Fruit fly (Drosophila melanogaster) whole organism, embryonic: ENCODE measurements around the gene ZnT86D.
A peak's percentile ranks its signal among the peaks of the same experiment; 100 is the strongest.

Experiments
- CG12744 ChIP-seq: fragments of 200-800 bp; sonication (Bioruptor generic); optimal IDR thresholded peaks from 2 replicates; lab custom pipeline; 2016; ENCODE audit warnings: missing biosample characterization, missing genetic modification characterization
- MESR4 ChIP-seq: fragments of 200-800 bp; sonication (Bioruptor generic); optimal IDR thresholded peaks from 2 replicates; lab custom pipeline; 2018; ENCODE audit warnings: missing biosample characterization, mild to moderate bottlenecking, missing genetic modification characterization, moderate library complexity
- NK7.1 ChIP-seq: fragments of 200-800 bp; sonication (Bioruptor generic); optimal IDR thresholded peaks from 3 replicates; lab custom pipeline; 2016; ENCODE audit warnings: missing biosample characterization, missing genetic modification characterization
- Poxn ChIP-seq: fragments of 200-800 bp; sonication (Bioruptor generic); IDR thresholded peaks from 2 replicates; pipeline ENCODE4 v1.3.6; 2022; ENCODE audit warnings: missing biosample characterization, missing genetic modification characterization
- corto ChIP-seq: fragments of 200-800 bp; sonication (Bioruptor generic); optimal IDR thresholded peaks from 2 replicates; lab custom pipeline; 2016; ENCODE audit warnings: missing biosample characterization, mild to moderate bottlenecking, missing genetic modification characterization, moderate library complexity
- crol ChIP-seq: fragments of 200-800 bp; sonication (Bioruptor generic); IDR thresholded peaks from 2 replicates; pipeline ENCODE4 v1.3.6; 2022; ENCODE audit warnings: missing biosample characterization, missing genetic modification characterization
- lola ChIP-seq, 3 experiments: fragments of >200 bp in 2 of 3; fragments of 200-800 bp in 1 of 3; sonication (Bioruptor generic) in 1 of 3; optimal IDR thresholded peaks; 2 replicates each; lab custom pipeline; 2017 to 2019; ENCODE audit warnings: missing biosample characterization in 3 of 3, missing genetic modification characterization in 3 of 3, mild to moderate bottlenecking in 1 of 3, moderate library complexity in 1 of 3

DNA sequence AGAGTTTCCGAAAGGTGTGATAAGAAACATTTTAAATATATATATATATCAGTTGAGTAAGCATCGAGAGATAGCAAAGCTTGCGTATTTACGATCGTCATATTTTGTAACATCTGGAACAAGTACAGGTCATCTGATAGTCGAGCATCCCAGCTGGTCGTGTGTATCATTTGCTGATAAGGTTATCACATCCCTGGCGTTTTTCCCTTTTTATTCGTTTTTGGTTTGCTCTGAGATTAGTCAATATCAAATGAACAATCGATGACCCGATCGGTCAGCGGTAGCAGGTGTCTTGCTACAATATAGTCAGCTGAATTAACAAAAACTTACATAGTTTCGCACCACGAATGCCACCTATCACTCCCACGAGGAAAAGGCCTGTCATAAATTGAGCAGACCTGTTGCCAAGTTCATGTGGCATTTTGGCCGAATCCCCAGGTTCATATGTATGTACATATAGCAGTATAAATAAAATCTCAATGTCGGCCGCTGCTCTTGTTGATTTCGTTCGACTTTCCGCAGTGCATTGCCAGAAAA lies 13.4 kb downstream of the ZnT86D start:
- TF ChIP-seq Poxn (GFP tag; lab: Robert Waterston, UW) (no peak), corto (GFP tag; lab: Kevin White, UChicago) (peak; percentile 76), NK7.1 (GFP tag; lab: Kevin White, UChicago) (peak; percentile 13), MESR4 (GFP tag; lab: Kevin White, UChicago) (no peak), lola (GFP tag; optimal IDR thresholded peaks at IDR 0.05; lab: Kevin White, UChicago) (no peak), CG12744 (GFP tag; lab: Kevin White, UChicago) (no peak), crol (GFP tag; lab: Robert Waterston, UW) (no peak)
